Worm (Caenorhabditis elegans): ENCODE results near the gene K09H11.4.

ce11 chrV:5769999-5770398, 43.6 kb upstream of the K09H11.4 start:
- no peak for TF ChIP-seq unc-39 (tag; optimal IDR thresholded peaks at IDR 0.05)
- no peak for TF ChIP-seq nhr-237 (tag; optimal IDR thresholded peaks at IDR 0.05)
- no peak for TF ChIP-seq snpc-4 (tag; optimal IDR thresholded peaks at IDR 0.05)
- no peak for TF ChIP-seq blmp-1 (tag; optimal IDR thresholded peaks at IDR 0.05; ENCODE audit: insufficient read depth)
- TF ChIP-seq nhr-23 (tag; optimal IDR thresholded peaks at IDR 0.05) = no peak
- TF ChIP-seq egl-27 (tag; optimal IDR thresholded peaks at IDR 0.05) = no peak

Measured in whole organism, L2 larva.